Fruit fly (Drosophila melanogaster): ENCODE data around the gene mRpL15.

dm6 chr3L:20410780-20411179 is 25.2 kb downstream of the mRpL15 start:
- TF ChIP-seq fd96Ca (GFP tag; IDR thresholded peaks at IDR 0.05), result no peak
- TF ChIP-seq CG34367 (tag; optimal IDR thresholded peaks at IDR 0.05), result no peak
- TF ChIP-seq CG4496 (GFP tag; IDR thresholded peaks at IDR 0.05), result no peak
- TF ChIP-seq CG9948 (tag; optimal IDR thresholded peaks at IDR 0.05), result no peak
- TF ChIP-seq CG15710 (tag; optimal IDR thresholded peaks at IDR 0.05), result no peak
- TF ChIP-seq CG12605 (GFP tag; IDR thresholded peaks at IDR 0.05), result no peak
- TF ChIP-seq CG32121 (GFP tag; IDR thresholded peaks at IDR 0.05), result no peak
